Fruit fly (Drosophila melanogaster): ENCODE results near the gene CG11034.

Gene CG11034

dm6 chr2L:5797977-5798376 is 7.2 kb upstream of the CG11034 start (continued):
- TF ChIP-seq Ravus (GFP tag; IDR thresholded peaks at IDR 0.05) (no peak), HHEX (GFP tag; optimal IDR thresholded peaks at IDR 0.05) (peak; percentile 72), CG12659 (GFP tag; optimal IDR thresholded peaks at IDR 0.05) (peak; percentile 55), CG16779 (GFP tag; IDR thresholded peaks at IDR 0.05) (no peak), CG13624 (GFP tag; optimal IDR thresholded peaks at IDR 0.05) (peak; percentile 42), Med (GFP tag) (peak; percentile 87), CG6175 (GFP tag; IDR thresholded peaks at IDR 0.05) (no peak; the same call in 2 of the 3 replicates), CG13287 (GFP tag; IDR thresholded peaks at IDR 0.05; ENCODE audit: partially characterized antibody) (no peak), Dek (tag; optimal IDR thresholded peaks at IDR 0.05) (peak; percentile 67), lola (GFP tag; optimal IDR thresholded peaks at IDR 0.05) (no peak), CG1024 (GFP tag; IDR thresholded peaks at IDR 0.05) (no peak), Side (GFP tag; optimal IDR thresholded peaks at IDR 0.05) (no peak), toy (GFP tag; IDR thresholded peaks at IDR 0.05) (no peak), CG1233 (GFP tag; optimal IDR thresholded peaks at IDR 0.05) (peak; percentile 68), CG31365 (tag; optimal IDR thresholded peaks at IDR 0.05) (peak; percentile 30), HLH54F (GFP tag; optimal IDR thresholded peaks at IDR 0.05) (no peak), Hr3 (GFP tag; optimal IDR thresholded peaks at IDR 0.05) (peak; percentile 23), wdn (GFP tag; IDR thresholded peaks at IDR 0.05) (no peak), Oli (tag; optimal IDR thresholded peaks at IDR 0.05) (peak; percentile 38), CG13424 (tag; optimal IDR thresholded peaks at IDR 0.05) (no peak), chif (GFP tag; optimal IDR thresholded peaks at IDR 0.05) (peak in 1 of 2 experiments; percentile 30), CG1792 (GFP tag; optimal IDR thresholded peaks at IDR 0.05) (peak; percentile 42), insv (GFP tag; optimal IDR thresholded peaks at IDR 0.05) (no peak), bigmax (GFP tag; optimal IDR thresholded peaks at IDR 0.05) (peak; percentile 4), nerfin-1 (tag; optimal IDR thresholded peaks at IDR 0.05) (no peak), trem (tag; optimal IDR thresholded peaks at IDR 0.05) (no peak), CG31441 (GFP tag; IDR thresholded peaks at IDR 0.05) (peak; percentile 24; the same call in 1 of the 2 replicates), CG3407 (GFP tag; optimal IDR thresholded peaks at IDR 0.05) (peak; percentile 37), gfzf (GFP tag; optimal IDR thresholded peaks at IDR 0.05) (no peak), gsb-n (tag; optimal IDR thresholded peaks at IDR 0.05) (peak; percentile 14), Atf3 (GFP tag; optimal IDR thresholded peaks at IDR 0.05) (no peak), otp (GFP tag; IDR thresholded peaks at IDR 0.05) (no peak), CG3995 (GFP tag; optimal IDR thresholded peaks at IDR 0.05) (no peak), Bgb (GFP tag; IDR thresholded peaks at IDR 0.05; ENCODE audit: partially characterized antibody) (no peak), CG8478 (optimal IDR thresholded peaks at IDR 0.05) (no peak), CG15011 (GFP tag; optimal IDR thresholded peaks at IDR 0.05) (peak; percentile 61), so (GFP tag; IDR thresholded peaks at IDR 0.05) (peak; percentile 39; the same call in 1 of the 3 replicates), dan (GFP tag; IDR thresholded peaks at IDR 0.05) (no peak), CG12769 (tag; optimal IDR thresholded peaks at IDR 0.05) (peak; percentile 89), Nf-YB (GFP tag; optimal IDR thresholded peaks at IDR 0.05) (peak; percentile 4), CG12104 (GFP tag; optimal IDR thresholded peaks at IDR 0.05) (peak; percentile 56), tio (GFP tag; optimal IDR thresholded peaks at IDR 0.05) (peak; percentile 25), CG34224 (GFP tag; IDR thresholded peaks at IDR 0.05; ENCODE audit: partially characterized antibody) (no peak), Xbp1 (GFP tag; optimal IDR thresholded peaks at IDR 0.05) (no peak), grau (tag; optimal IDR thresholded peaks at IDR 0.05) (peak; percentile 51), CG9727 (GFP tag; optimal IDR thresholded peaks at IDR 0.05) (peak; percentile 47), stwl (tag; optimal IDR thresholded peaks at IDR 0.05) (no peak), CG12155 (GFP tag; optimal IDR thresholded peaks at IDR 0.05) (peak; percentile 14), CG4854 (GFP tag; optimal IDR thresholded peaks at IDR 0.05) (peak; percentile 67), CG10274 (GFP tag; optimal IDR thresholded peaks at IDR 0.05) (peak; percentile 10), sim (GFP tag; IDR thresholded peaks at IDR 0.05) (no peak)

All from whole organism, embryonic.